Fruit fly (Drosophila melanogaster) whole organism, embryonic: ENCODE results near the gene PNKP.

Experiments
- Ada2b ChIP-seq: fragments of 200-800 bp; sonication (Bioruptor generic); IDR thresholded peaks from 2 replicates; pipeline ENCODE4 v1.3.6; 2022; ENCODE audit warnings: missing biosample characterization, missing genetic modification characterization
- B-H2 ChIP-seq: fragments of 200-800 bp; sonication (Bioruptor generic); optimal IDR thresholded peaks from 2 replicates; lab custom pipeline; 2018; ENCODE audit warnings: missing biosample characterization, mild to moderate bottlenecking, missing genetic modification characterization
- CG10147 ChIP-seq: fragments of 200-800 bp; sonication (Bioruptor generic); optimal IDR thresholded peaks from 2 replicates; lab custom pipeline; 2019; ENCODE audit warnings: missing biosample characterization, mild to moderate bottlenecking, missing genetic modification characterization, moderate library complexity
- CG10366 ChIP-seq: fragments of 200-800 bp; sonication (Bioruptor generic); IDR thresholded peaks from 2 replicates; pipeline ENCODE4 v1.3.6; 2022; ENCODE audit warnings: missing biosample characterization, missing genetic modification characterization
- CG11247 ChIP-seq: fragments of 200-800 bp; sonication (Bioruptor generic); IDR thresholded peaks from 2 replicates; pipeline ENCODE4 v1.3.6; 2022; ENCODE audit warnings: missing biosample characterization, missing genetic modification characterization
- CG12659 ChIP-seq: fragments of 200-800 bp; sonication (Bioruptor generic); optimal IDR thresholded peaks from 3 replicates; lab custom pipeline; 2017; ENCODE audit warnings: mild to moderate bottlenecking, missing biosample characterization, missing genetic modification reagents, missing genetic modification characterization
- CG14710 ChIP-seq: fragments of 200-800 bp; sonication (Bioruptor generic); optimal IDR thresholded peaks from 3 replicates; lab custom pipeline; 2019; ENCODE audit warnings: missing biosample characterization, mild to moderate bottlenecking, missing genetic modification characterization, moderate library complexity
- CG15514 ChIP-seq: fragments of 200-800 bp; sonication (Bioruptor generic); optimal IDR thresholded peaks from 3 replicates; lab custom pipeline; 2017; ENCODE audit warnings: missing biosample characterization, missing genetic modification characterization, mild to moderate bottlenecking, moderate library complexity, missing genetic modification reagents
- CG1603 ChIP-seq: fragments of 200-800 bp; sonication (Bioruptor generic); optimal IDR thresholded peaks from 2 replicates; lab custom pipeline; 2019; ENCODE audit warnings: missing biosample characterization, mild to moderate bottlenecking, missing genetic modification characterization, moderate library complexity
- CG16813 ChIP-seq: fragments of 200-800 bp; sonication (Bioruptor generic); IDR thresholded peaks from 3 replicates; pipeline ENCODE4 v1.3.6; 2022; ENCODE audit warnings: missing biosample characterization, missing genetic modification characterization; ENCODE audit not compliant: partially characterized antibody
- CG17186 ChIP-seq: fragments of 200-800 bp; sonication (Bioruptor generic); optimal IDR thresholded peaks from 3 replicates; lab custom pipeline; 2017; ENCODE audit warnings: missing biosample characterization, missing genetic modification reagents, missing genetic modification characterization
- CG17328 ChIP-seq: fragments of 200-800 bp; sonication (Bioruptor generic); IDR thresholded peaks from 2 replicates; pipeline ENCODE4 v1.3.6; 2022; ENCODE audit warnings: missing biosample characterization, missing genetic modification characterization
- CG17568 ChIP-seq: fragments of 200-800 bp; sonication (Bioruptor generic); optimal IDR thresholded peaks from 2 replicates; lab custom pipeline; 2018; ENCODE audit warnings: missing biosample characterization, mild to moderate bottlenecking, missing genetic modification characterization, moderate library complexity
- CG17802 ChIP-seq: fragments of 200-800 bp; sonication (Bioruptor generic); optimal IDR thresholded peaks from 2 replicates; lab custom pipeline; 2018; ENCODE audit warnings: missing biosample characterization, mild to moderate bottlenecking, missing genetic modification characterization, moderate library complexity
- CG1832 ChIP-seq: fragments of 200-800 bp; sonication (Bioruptor generic); optimal IDR thresholded peaks from 2 replicates; lab custom pipeline; 2017; ENCODE audit warnings: missing biosample characterization, mild to moderate bottlenecking, missing genetic modification characterization, inconsistent platforms
- CG18619 ChIP-seq: fragments of 200-800 bp; sonication (Bioruptor generic); optimal IDR thresholded peaks from 3 replicates; lab custom pipeline; 2017; ENCODE audit warnings: missing biosample characterization, mild to moderate bottlenecking, missing genetic modification characterization
- CG2678 ChIP-seq: fragments of 200-800 bp; sonication (Bioruptor generic); optimal IDR thresholded peaks from 3 replicates; lab custom pipeline; 2019; ENCODE audit warnings: missing biosample characterization, mild to moderate bottlenecking, missing genetic modification characterization, moderate library complexity
- CG3163 ChIP-seq: fragments of 200-800 bp; sonication (Bioruptor generic); optimal IDR thresholded peaks from 3 replicates; lab custom pipeline; 2016; ENCODE audit warnings: missing biosample characterization, missing genetic modification characterization
- CG3838 ChIP-seq: fragments of 200-800 bp; sonication (Bioruptor generic); optimal IDR thresholded peaks from 3 replicates; lab custom pipeline; 2016; ENCODE audit warnings: missing biosample characterization, missing genetic modification characterization
- CG3847 ChIP-seq: fragments of 200-800 bp; sonication (Bioruptor generic); IDR thresholded peaks from 2 replicates; pipeline ENCODE4 v1.3.6; 2022; ENCODE audit warnings: missing biosample characterization, missing genetic modification characterization
- CG6791 ChIP-seq: fragments of 200-800 bp; sonication (Bioruptor generic); IDR thresholded peaks from 3 replicates; pipeline ENCODE4 v1.3.6; 2022; ENCODE audit warnings: missing biosample characterization, missing genetic modification characterization; ENCODE audit not compliant: partially characterized antibody
- CG7987 ChIP-seq: fragments of 200-800 bp; sonication (Bioruptor generic); optimal IDR thresholded peaks from 2 replicates; lab custom pipeline; 2018; ENCODE audit warnings: missing biosample characterization, mild to moderate bottlenecking, missing genetic modification characterization, moderate library complexity
- Dfd ChIP-seq, 2 experiments: fragments of >200 bp; optimal IDR thresholded peaks; 2 replicates each; lab custom pipeline; 2017; ENCODE audit warnings: missing biosample characterization in 2 of 2, missing genetic modification characterization in 2 of 2
- Ets65A ChIP-seq: fragments of 200-800 bp; sonication (Bioruptor generic); peaks from one replicate; lab custom pipeline; 2016; ENCODE audit warnings: missing biosample characterization, missing genetic modification characterization
- Fer2 ChIP-seq: fragments of 200-800 bp; sonication (Bioruptor generic); optimal IDR thresholded peaks from 2 replicates; lab custom pipeline; 2018; ENCODE audit warnings: missing biosample characterization, mild to moderate bottlenecking, missing genetic modification characterization, moderate library complexity
- GATAe ChIP-seq: fragments of 200-800 bp; sonication (Bioruptor generic); conservative IDR thresholded peaks from 2 replicates; pipeline ENCODE4 v1.3.6; 2022; ENCODE audit warnings: missing biosample characterization, missing genetic modification characterization
- H2.0 ChIP-seq: fragments of 200-800 bp; sonication (Bioruptor generic); IDR thresholded peaks from 2 replicates; pipeline ENCODE4 v1.3.6; 2022; ENCODE audit warnings: missing biosample characterization, missing genetic modification characterization
- MBD-R2 ChIP-seq: fragments of 200-800 bp; sonication (Bioruptor generic); IDR thresholded peaks from 2 replicates; pipeline ENCODE4 v1.3.6; 2022; ENCODE audit warnings: missing biosample characterization, missing genetic modification characterization
- Nf-YC ChIP-seq: fragments of 200-800 bp; optimal IDR thresholded peaks from 3 replicates; lab custom pipeline; 2019; ENCODE audit warnings: missing biosample characterization, mild to moderate bottlenecking, missing genetic modification characterization, moderate library complexity
- PHDP ChIP-seq: fragments of 200-800 bp; sonication (Bioruptor generic); optimal IDR thresholded peaks from 3 replicates; lab custom pipeline; 2018; ENCODE audit warnings: missing biosample characterization, mild to moderate bottlenecking, missing genetic modification characterization, moderate library complexity
- cas ChIP-seq: fragments of 200-800 bp; sonication (Bioruptor generic); IDR thresholded peaks from 2 replicates; pipeline ENCODE4 v1.3.6; 2022; ENCODE audit warnings: missing biosample characterization, missing genetic modification characterization
- crp ChIP-seq, 2 experiments: fragments of 200-800 bp; sonication (Bioruptor generic); optimal IDR thresholded peaks; 2 replicates in 1 of 2; 3 replicates in 1 of 2; lab custom pipeline; 2017; ENCODE audit warnings: missing biosample characterization in 2 of 2, missing genetic modification characterization in 2 of 2, mild to moderate bottlenecking in 1 of 2, moderate library complexity in 1 of 2
- exex ChIP-seq: fragments of 200-800 bp; sonication (Bioruptor generic); optimal IDR thresholded peaks from 4 replicates; lab custom pipeline; 2018; ENCODE audit warnings: missing biosample characterization, mild to moderate bottlenecking, missing genetic modification characterization, moderate library complexity
- gce ChIP-seq: fragments of 200-800 bp; sonication (Bioruptor generic); IDR thresholded peaks from 3 replicates; pipeline ENCODE4 v1.3.6; 2022; ENCODE audit warnings: missing biosample characterization, missing genetic modification characterization
- grau ChIP-seq: fragments of 200-800 bp; optimal IDR thresholded peaks from 3 replicates; lab custom pipeline; 2019; ENCODE audit warnings: missing biosample characterization, mild to moderate bottlenecking, missing genetic modification characterization, moderate library complexity
- lola ChIP-seq, 3 experiments: fragments of >200 bp in 2 of 3; fragments of 200-800 bp in 1 of 3; sonication (Bioruptor generic) in 1 of 3; optimal IDR thresholded peaks; 2 replicates each; lab custom pipeline; 2017 to 2019; ENCODE audit warnings: missing biosample characterization in 3 of 3, missing genetic modification characterization in 3 of 3, mild to moderate bottlenecking in 1 of 3, moderate library complexity in 1 of 3
- nom ChIP-seq: fragments of 200-800 bp; sonication (Bioruptor generic); optimal IDR thresholded peaks from 2 replicates; lab custom pipeline; 2017; ENCODE audit warnings: missing biosample characterization, missing genetic modification characterization, mild to moderate bottlenecking, moderate library complexity, missing genetic modification reagents
- peb ChIP-seq: fragments of 200-800 bp; sonication (Bioruptor generic); IDR thresholded peaks from 2 replicates; pipeline ENCODE4 v1.3.6; 2022; ENCODE audit warnings: missing biosample characterization, missing genetic modification characterization
- phol ChIP-seq: fragments of 200-800 bp; sonication (Bioruptor generic); optimal IDR thresholded peaks from 3 replicates; lab custom pipeline; 2018; ENCODE audit warnings: missing biosample characterization, mild to moderate bottlenecking, missing genetic modification characterization, moderate library complexity
- sens ChIP-seq: fragments of 200-800 bp; sonication (Bioruptor generic); peaks from one replicate; lab custom pipeline; 2016; ENCODE audit warnings: missing biosample characterization, missing genetic modification characterization
- seq ChIP-seq: fragments of 200-800 bp; sonication (Bioruptor generic); IDR thresholded peaks from 2 replicates; pipeline ENCODE4 v1.3.6; 2022; ENCODE audit warnings: missing biosample characterization, missing genetic modification characterization
- sima ChIP-seq: fragments of 200-800 bp; sonication (Bioruptor generic); optimal IDR thresholded peaks from 2 replicates; lab custom pipeline; 2016; ENCODE audit warnings: missing biosample characterization, missing genetic modification characterization
- slbo ChIP-seq: fragments of 200-800 bp; sonication (Bioruptor generic); IDR thresholded peaks from 2 replicates; pipeline ENCODE4 v1.3.6; 2022; ENCODE audit warnings: missing biosample characterization, missing genetic modification characterization
- sna ChIP-seq: fragments of 200-800 bp; sonication (Bioruptor generic); IDR thresholded peaks from 2 replicates; pipeline ENCODE4 v1.3.6; 2022; ENCODE audit warnings: missing biosample characterization, missing genetic modification characterization; ENCODE audit not compliant: partially characterized antibody
- ttk ChIP-seq: fragments of 200-800 bp; sonication (Bioruptor generic); IDR thresholded peaks from 2 replicates; pipeline ENCODE4 v2.1.2; 2022; ENCODE audit warnings: missing biosample characterization, missing genetic modification characterization
- twi ChIP-seq: fragments of 200-800 bp; optimal IDR thresholded peaks from 2 replicates; lab custom pipeline; 2019; ENCODE audit warnings: missing biosample characterization, mild to moderate bottlenecking, missing genetic modification characterization, moderate library complexity
- unpg ChIP-seq: fragments of 200-800 bp; sonication (Bioruptor generic); optimal IDR thresholded peaks from 3 replicates; lab custom pipeline; 2018; ENCODE audit warnings: missing biosample characterization, mild to moderate bottlenecking, missing genetic modification characterization, moderate library complexity
- vvl ChIP-seq: fragments of 200-800 bp; sonication (Bioruptor generic); IDR thresholded peaks from 2 replicates; pipeline ENCODE4 v1.3.6; 2022; ENCODE audit warnings: missing biosample characterization, missing genetic modification characterization
- zfh1 ChIP-seq: fragments of 200-800 bp; sonication (Bioruptor generic); IDR thresholded peaks from 3 replicates; pipeline ENCODE4 v1.3.6; 2022; ENCODE audit warnings: missing biosample characterization, missing genetic modification characterization

Gene PNKP

DNA sequence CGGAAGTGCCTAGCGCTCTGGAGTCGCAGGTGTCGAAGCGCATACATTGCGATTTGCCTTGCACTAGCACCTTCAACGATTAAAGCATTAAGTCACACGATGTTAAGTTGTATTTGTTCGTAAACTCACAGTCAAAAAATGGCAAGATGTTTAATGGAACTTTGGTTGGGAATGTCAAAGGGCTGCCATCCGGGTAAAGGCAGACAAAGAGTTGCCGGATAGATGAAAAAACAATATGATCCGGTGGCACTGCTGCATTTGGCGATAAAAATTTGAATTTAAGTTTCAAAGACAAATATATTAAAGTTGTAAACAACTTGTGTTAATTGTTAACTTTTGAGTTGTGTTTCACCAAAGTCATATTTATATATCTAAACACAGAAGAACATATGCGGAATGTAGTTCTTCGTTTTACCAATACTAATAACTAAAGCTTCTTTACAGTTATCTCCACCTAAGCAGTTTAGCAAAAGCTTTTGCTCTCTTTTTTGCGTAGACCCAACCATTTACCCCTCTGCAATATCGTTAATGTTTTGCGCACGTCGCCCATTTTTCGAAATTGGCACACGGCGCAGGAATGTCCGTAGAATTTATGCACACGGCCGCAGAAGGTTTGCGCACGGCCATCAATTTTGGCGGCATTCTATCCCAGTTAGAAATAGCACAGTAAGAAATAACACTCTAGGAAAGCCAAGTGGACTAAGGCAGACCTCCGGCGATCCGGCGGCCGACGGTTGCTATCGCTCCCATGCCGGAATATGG lies 26.8 kb downstream of the PNKP start, which contains the start of gene Coq2 (continued):
- no peak for TF ChIP-seq CG6791
- TF ChIP-seq Ets65A (GFP tag; lab: Kevin White, UChicago): no peak
- no peak for TF ChIP-seq CG18619 (GFP tag; lab: Kevin White, UChicago)
- TF ChIP-seq phol: peak; percentile 25
- TF ChIP-seq sna: no peak
- TF ChIP-seq Ada2b: no peak
- TF ChIP-seq grau (tag; lab: Kevin White, UChicago): no peak
- no peak for TF ChIP-seq PHDP (tag; lab: Kevin White, UChicago)
- TF ChIP-seq CG17328 (GFP tag; lab: Robert Waterston, UW): no peak
- TF ChIP-seq sima (GFP tag; lab: Kevin White, UChicago): no peak
- peak; percentile 72 for TF ChIP-seq CG1603
- TF ChIP-seq lola (GFP tag; optimal IDR thresholded peaks at IDR 0.05; lab: Kevin White, UChicago): no peak
- no peak for TF ChIP-seq CG3838 (GFP tag; lab: Kevin White, UChicago)
- no peak for TF ChIP-seq cas (GFP tag; lab: Robert Waterston, UW)
- TF ChIP-seq Fer2: no peak
- TF ChIP-seq Dfd (GFP tag; optimal IDR thresholded peaks at IDR 0.05; lab: Kevin White, UChicago): no peak
- no peak for TF ChIP-seq CG11247
- TF ChIP-seq ttk (GFP tag; lab: Robert Waterston, UW): no peak
- TF ChIP-seq crp (GFP tag; optimal IDR thresholded peaks at IDR 0.05; lab: Kevin White, UChicago): no peak
- TF ChIP-seq CG10147 (GFP tag; lab: Kevin White, UChicago): no peak
- no peak for TF ChIP-seq nom (GFP tag; lab: Kevin White, UChicago)
- peak; percentile 29 for TF ChIP-seq CG14710 (tag; lab: Kevin White, UChicago)
- TF ChIP-seq CG17568 (GFP tag; lab: Kevin White, UChicago): no peak
- TF ChIP-seq CG7987: no peak
- TF ChIP-seq sens (GFP tag; lab: Kevin White, UChicago): no peak
- no peak for TF ChIP-seq CG3163 (GFP tag; lab: Kevin White, UChicago)
- TF ChIP-seq CG15514 (GFP tag; lab: Kevin White, UChicago): peak; percentile 60
- no peak for TF ChIP-seq CG17802 (tag; lab: Kevin White, UChicago)
- peak; percentile 25; the same call in 1 of the 2 replicates for TF ChIP-seq slbo (GFP tag; lab: Robert Waterston, UW)
- TF ChIP-seq zfh1 (GFP tag; lab: Robert Waterston, UW): no peak
- TF ChIP-seq MBD-R2: peak; percentile 82
- TF ChIP-seq Nf-YC (tag; lab: Kevin White, UChicago): peak; percentile 59
- TF ChIP-seq exex (tag; lab: Kevin White, UChicago): no peak
- TF ChIP-seq CG10366 (GFP tag; lab: Robert Waterston, UW): no peak
- no peak for TF ChIP-seq B-H2 (GFP tag; lab: Kevin White, UChicago)
- no peak for TF ChIP-seq seq (GFP tag; lab: Robert Waterston, UW)
- TF ChIP-seq H2.0 (GFP tag; lab: Robert Waterston, UW): no peak
- no peak for TF ChIP-seq peb (GFP tag; lab: Robert Waterston, UW)
- no peak for TF ChIP-seq CG2678 (tag; lab: Kevin White, UChicago)
- no peak for TF ChIP-seq twi (tag; lab: Kevin White, UChicago)
- TF ChIP-seq GATAe: peak; percentile 24; the same call in 1 of the 2 replicates
- TF ChIP-seq CG17186 (GFP tag; lab: Kevin White, UChicago): no peak
- peak; percentile 77 for TF ChIP-seq CG3847 (GFP tag; lab: Robert Waterston, UW)
- TF ChIP-seq vvl: peak; percentile 29; the same call in 1 of the 2 replicates
- peak; percentile 25 for TF ChIP-seq CG12659 (GFP tag; lab: Kevin White, UChicago)
- no peak for TF ChIP-seq CG1832 (GFP tag; lab: Kevin White, UChicago)
- no peak for TF ChIP-seq CG16813 (GFP tag; lab: Robert Waterston, UW)
- no peak for TF ChIP-seq gce (GFP tag; lab: Robert Waterston, UW)
- TF ChIP-seq unpg: no peak
